Worm (Caenorhabditis elegans): ENCODE measurements around the gene ptr-13.

ce11 chrII:11192488-11192887, 30.2 kb upstream of the ptr-13 start:
- TF ChIP-seq nhr-12 (tag; optimal IDR thresholded peaks at IDR 0.05) (no peak), zip-4 (GFP tag; optimal IDR thresholded peaks at IDR 0.05) (no peak)
